Fruit fly (Drosophila melanogaster): ENCODE measurements around the gene crb.

crb gene

DNA sequence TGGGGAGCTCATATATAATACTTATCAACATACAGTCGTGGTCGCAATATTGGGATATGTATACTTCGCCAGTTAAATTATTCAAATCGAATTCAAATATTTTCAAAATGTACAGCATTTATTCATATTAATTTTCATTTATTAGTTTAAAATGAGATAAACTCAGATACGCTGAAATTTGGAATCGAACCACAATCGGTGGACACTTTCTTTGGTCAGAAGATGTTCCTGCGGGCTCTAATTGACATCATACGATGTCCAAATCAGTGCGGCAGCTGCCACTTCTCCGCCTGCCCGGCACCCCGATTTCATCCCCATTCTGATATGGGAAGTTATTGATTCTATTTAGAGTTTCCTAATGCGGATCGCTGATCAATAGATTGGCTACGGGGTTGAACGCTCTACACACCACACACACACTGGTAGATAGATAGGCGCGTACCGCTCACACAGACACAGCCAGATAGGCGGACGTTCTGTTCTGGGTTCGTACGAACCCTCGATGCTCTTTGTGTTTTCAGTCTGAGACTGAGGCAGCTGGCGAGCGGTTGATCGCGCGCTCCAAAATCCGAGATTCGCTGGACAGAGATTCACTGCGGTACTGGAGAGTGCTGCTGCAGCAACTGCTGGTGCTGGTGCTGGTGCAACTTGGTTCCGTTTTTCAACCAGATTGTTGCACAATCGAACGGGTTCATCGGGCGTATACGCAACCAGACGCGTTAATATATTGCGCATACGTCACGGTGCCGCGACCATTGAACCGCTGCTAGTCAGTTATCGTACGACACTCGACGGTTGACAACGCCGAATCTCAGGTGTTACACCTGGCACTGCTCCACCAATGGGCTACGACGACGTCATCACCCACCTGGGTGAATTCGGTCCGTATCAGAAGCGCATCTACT lies 18.5 kb upstream of the crb start, which contains the start of gene Orct (continued):
- peak; percentile 59 for TF ChIP-seq mirr (GFP tag; optimal IDR thresholded peaks at IDR 0.05)
- no peak for TF ChIP-seq btn (GFP tag; optimal IDR thresholded peaks at IDR 0.05)
- 0 out of 2 replicates have a peak, but pooled peaks have one; percentile 39 for TF ChIP-seq MBD-R2 (GFP tag; IDR thresholded peaks at IDR 0.05)
- TF ChIP-seq row (GFP tag; IDR thresholded peaks at IDR 0.05): peak; percentile 74

dm6 chr3R:24278738-24279137 lies 16.1 kb upstream of the crb start:
- TF ChIP-seq Hmr (GFP tag; optimal IDR thresholded peaks at IDR 0.05): no peak
- no peak for TF ChIP-seq kay (GFP tag; optimal IDR thresholded peaks at IDR 0.05)
- TF ChIP-seq onecut (GFP tag; IDR thresholded peaks at IDR 0.05): no peak
- TF ChIP-seq CG12071 (GFP tag; optimal IDR thresholded peaks at IDR 0.05): no peak
- no peak for TF ChIP-seq Sry-β (GFP tag; optimal IDR thresholded peaks at IDR 0.05)
- no peak for TF ChIP-seq Taf1 (GFP tag; IDR thresholded peaks at IDR 0.05)
- TF ChIP-seq CG1024 (GFP tag; IDR thresholded peaks at IDR 0.05): no peak
- TF ChIP-seq CG8290 (GFP tag; optimal IDR thresholded peaks at IDR 0.05): no peak
- no peak for TF ChIP-seq CG8290 (tag; optimal IDR thresholded peaks at IDR 0.05)
- TF ChIP-seq zen2 (GFP tag; IDR thresholded peaks at IDR 0.05; ENCODE audit: partially characterized antibody): no peak
- TF ChIP-seq Fer3 (tag; optimal IDR thresholded peaks at IDR 0.05): no peak
- no peak for TF ChIP-seq Lim3 (GFP tag; IDR thresholded peaks at IDR 0.05)
- TF ChIP-seq usp (GFP tag; optimal IDR thresholded peaks at IDR 0.05): no peak
- no peak for TF ChIP-seq btn (GFP tag; optimal IDR thresholded peaks at IDR 0.05)
- TF ChIP-seq bbx (GFP tag; IDR thresholded peaks at IDR 0.05; ENCODE audit: partially characterized antibody): no peak
- TF ChIP-seq Med (GFP tag): peak; percentile 22
- TF ChIP-seq Rfx (GFP tag; IDR thresholded peaks at IDR 0.05): no peak
- no peak for TF ChIP-seq hbn (GFP tag; IDR thresholded peaks at IDR 0.05; ENCODE audit: partially characterized antibody)
- TF ChIP-seq yki (optimal IDR thresholded peaks at IDR 0.05): no peak
- no peak for TF ChIP-seq E2f2 (GFP tag; IDR thresholded peaks at IDR 0.05)
- TF ChIP-seq CG31365 (tag; optimal IDR thresholded peaks at IDR 0.05): no peak
- TF ChIP-seq fd64A (GFP tag; optimal IDR thresholded peaks at IDR 0.05): no peak
- TF ChIP-seq ranshi (GFP tag; IDR thresholded peaks at IDR 0.05): no peak
- no peak for TF ChIP-seq grn (GFP tag; optimal IDR thresholded peaks at IDR 0.05)
- peak; percentile 48 for TF ChIP-seq exex (tag; optimal IDR thresholded peaks at IDR 0.05)
- TF ChIP-seq CG4404 (GFP tag; IDR thresholded peaks at IDR 0.05): no peak
- TF ChIP-seq luna (GFP tag; optimal IDR thresholded peaks at IDR 0.05): no peak
- TF ChIP-seq Ets65A (GFP tag): peak; percentile 10
- no peak for TF ChIP-seq GATAe (GFP tag; conservative IDR thresholded peaks at IDR 0.05)
- TF ChIP-seq Ravus (GFP tag; IDR thresholded peaks at IDR 0.05): no peak
- TF ChIP-seq Sox102F (GFP tag; optimal IDR thresholded peaks at IDR 0.05): no peak
- TF ChIP-seq amos (GFP tag; IDR thresholded peaks at IDR 0.05; ENCODE audit: partially characterized antibody): no peak
- TF ChIP-seq CG3838 (GFP tag; optimal IDR thresholded peaks at IDR 0.05): no peak
- no peak for TF ChIP-seq MBD-R2 (GFP tag; IDR thresholded peaks at IDR 0.05)
- peak; percentile 62 for TF ChIP-seq corto (GFP tag; optimal IDR thresholded peaks at IDR 0.05)
- peak; percentile 50 for TF ChIP-seq lbe (GFP tag; optimal IDR thresholded peaks at IDR 0.05)

DNA sequence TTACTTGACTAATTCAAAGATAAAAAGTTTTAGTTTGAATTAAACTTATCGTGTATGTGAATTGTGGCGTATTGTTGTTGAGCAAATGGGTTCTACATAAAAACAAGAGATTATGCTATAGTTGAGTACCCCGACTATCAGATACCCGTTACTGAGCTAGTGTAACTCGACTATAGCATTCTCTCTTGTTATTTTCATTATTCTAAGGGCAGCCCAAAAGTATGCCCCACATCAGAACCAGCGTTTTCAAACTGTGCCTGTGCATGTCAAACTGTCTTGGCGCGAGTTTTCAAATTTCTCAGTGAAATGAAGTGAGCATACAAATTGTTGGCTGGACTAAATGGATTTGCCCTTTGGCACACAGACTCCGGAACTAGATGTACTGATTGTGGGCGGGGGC lies 15.6 kb upstream of the crb start, which contains the start of gene shps:
Gene shps (plus strand): TSS at position 282 of the 400 bp plus-strand sequence.
- TF ChIP-seq Dip3 (GFP tag; optimal IDR thresholded peaks at IDR 0.05) (no peak), CG34422 (GFP tag; IDR thresholded peaks at IDR 0.05) (0 out of 3 replicates have a peak, but pooled peaks have one; percentile 19), Hsf (GFP tag; optimal IDR thresholded peaks at IDR 0.05) (no peak), CG18011 (GFP tag; optimal IDR thresholded peaks at IDR 0.05) (no peak), CG34376 (GFP tag; optimal IDR thresholded peaks at IDR 0.05) (no peak), Dp (GFP tag; optimal IDR thresholded peaks at IDR 0.05) (peak; percentile 98), CG15696 (tag; optimal IDR thresholded peaks at IDR 0.05) (no peak), CG18599 (GFP tag; optimal IDR thresholded peaks at IDR 0.05) (no peak), CG5245 (GFP tag; optimal IDR thresholded peaks at IDR 0.05) (no peak), CG8478 (optimal IDR thresholded peaks at IDR 0.05) (no peak), jumu (GFP tag; optimal IDR thresholded peaks at IDR 0.05) (no peak), CG10366 (GFP tag; IDR thresholded peaks at IDR 0.05) (no peak), dati (GFP tag; IDR thresholded peaks at IDR 0.05) (no peak)

Measured in whole organism, embryonic.